Worm (Caenorhabditis elegans): ENCODE data around the gene F41G3.19.

The F41G3.19 gene

DNA sequence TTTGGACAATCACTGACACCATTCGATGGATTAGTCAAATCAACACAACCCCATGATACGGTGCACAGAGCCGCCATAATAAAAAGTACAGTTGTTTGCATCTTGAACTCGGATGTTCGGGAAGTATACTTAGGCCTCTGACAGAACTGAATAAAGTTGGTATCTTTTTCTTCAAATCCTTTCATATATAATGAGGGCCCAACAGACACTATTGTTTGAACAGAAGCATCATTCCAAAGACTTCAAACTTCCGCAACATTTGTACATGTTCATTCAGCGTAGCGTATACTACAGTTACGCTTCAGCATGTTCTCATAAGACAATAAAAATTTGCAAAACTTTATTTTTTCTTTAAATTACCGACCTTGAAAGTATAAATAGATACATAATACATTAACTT is at the start of gene F41G3.19:
TSS of gene F41G3.19 (minus strand) at position 101 of the 400 bp plus-strand sequence.
- no peak for TF ChIP-seq hmg-11 (tag; optimal IDR thresholded peaks at IDR 0.05)
- TF ChIP-seq eor-1 (tag; optimal IDR thresholded peaks at IDR 0.05) = no peak
- TF ChIP-seq ceh-82 (tag; optimal IDR thresholded peaks at IDR 0.05) = no peak
- TF ChIP-seq nhr-11 (tag; optimal IDR thresholded peaks at IDR 0.05) = no peak
- TF ChIP-seq zag-1 (tag; optimal IDR thresholded peaks at IDR 0.05) = no peak
- TF ChIP-seq nhr-77 (tag; optimal IDR thresholded peaks at IDR 0.05) = no peak
- TF ChIP-seq aly-2 (tag; optimal IDR thresholded peaks at IDR 0.05) = no peak
- no peak for TF ChIP-seq ama-1 (optimal IDR thresholded peaks at IDR 0.05)
- TF ChIP-seq elt-3 (tag; optimal IDR thresholded peaks at IDR 0.05) = no peak
- TF ChIP-seq daf-12 (tag; optimal IDR thresholded peaks at IDR 0.05) = no peak
- TF ChIP-seq tbx-2 (tag; optimal IDR thresholded peaks at IDR 0.05) = no peak
- TF ChIP-seq pqm-1 (tag; optimal IDR thresholded peaks at IDR 0.05) = no peak
- TF ChIP-seq nhr-23 (tag; optimal IDR thresholded peaks at IDR 0.05) = no peak

DNA sequence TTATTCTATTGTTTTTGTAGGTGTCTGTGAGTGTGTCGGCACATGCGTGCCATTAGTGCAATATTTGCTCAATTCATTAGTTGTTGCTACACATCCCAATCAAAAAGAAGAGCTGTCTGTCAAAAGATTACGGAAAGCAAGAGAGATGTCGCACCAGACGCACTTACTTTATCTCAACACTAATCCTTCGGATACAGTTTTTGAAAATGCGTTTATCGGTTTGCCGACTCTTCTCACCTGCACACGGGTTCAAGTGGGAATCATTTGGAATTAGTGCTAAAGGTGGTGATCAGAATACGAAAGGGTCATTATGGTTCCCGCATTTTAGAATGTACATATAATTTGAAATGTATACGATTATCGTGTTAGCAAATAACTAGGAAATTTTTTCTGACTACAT is 49.3 kb upstream of the F41G3.19 start:
- no peak for TF ChIP-seq lsy-12 (tag; optimal IDR thresholded peaks at IDR 0.05)
- no peak for TF ChIP-seq nfya-1 (tag; optimal IDR thresholded peaks at IDR 0.05; ENCODE audit: insufficient read depth)
- TF ChIP-seq nhr-67 (tag; optimal IDR thresholded peaks at IDR 0.05) = no peak
- no peak for TF ChIP-seq nhr-76 (tag; optimal IDR thresholded peaks at IDR 0.05)
- TF ChIP-seq elt-1 (tag; optimal IDR thresholded peaks at IDR 0.05) = no peak
- no peak for TF ChIP-seq fkh-2 (tag; optimal IDR thresholded peaks at IDR 0.05)
- TF ChIP-seq unc-62 (GFP tag; optimal IDR thresholded peaks at IDR 0.05) = no peak
- no peak for TF ChIP-seq egl-5 (tag; optimal IDR thresholded peaks at IDR 0.05)
- no peak for TF ChIP-seq skn-1 (tag; optimal IDR thresholded peaks at IDR 0.05)
- no peak for TF ChIP-seq nhr-237 (tag; optimal IDR thresholded peaks at IDR 0.05)
- no peak for TF ChIP-seq ztf-4 (tag; optimal IDR thresholded peaks at IDR 0.05)

DNA sequence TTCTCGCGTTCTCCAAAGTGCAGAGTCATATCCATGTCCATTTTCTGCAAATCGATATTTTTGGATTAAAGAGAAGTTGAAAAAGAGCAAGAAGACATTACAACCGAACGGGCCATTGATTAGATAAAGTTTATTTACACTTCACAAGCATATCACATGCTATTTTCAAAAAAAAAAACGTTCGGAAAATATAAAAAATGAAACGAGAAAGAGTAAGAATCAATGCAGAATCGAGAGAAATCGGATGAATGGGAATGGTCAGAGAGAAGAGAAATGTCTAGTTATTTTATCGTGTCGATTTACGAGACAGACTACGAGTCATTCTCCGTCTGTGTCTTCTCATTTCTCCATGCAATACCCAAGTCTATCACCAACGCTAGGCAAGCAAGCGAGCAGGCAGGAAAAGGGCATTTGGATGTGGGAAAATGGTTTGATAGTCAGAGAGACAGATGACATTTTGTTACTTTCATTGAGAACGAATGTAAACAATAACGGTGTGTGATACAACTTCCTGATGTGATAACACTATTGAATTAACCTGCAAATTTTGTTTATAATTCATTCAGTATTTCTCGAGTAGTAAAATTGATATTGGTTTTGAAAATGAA is 48.3 kb upstream of the F41G3.19 start, which contains the start of gene F31E8.4:
TSS of gene F31E8.4 (minus strand) at position 51 of the 608 bp plus-strand sequence.
- TF ChIP-seq pha-4 (tag; optimal IDR thresholded peaks at IDR 0.05) = peak; percentile 68
- TF ChIP-seq R02D3.7 (tag; optimal IDR thresholded peaks at IDR 0.05) = peak; percentile 43
- TF ChIP-seq eor-1 (tag; optimal IDR thresholded peaks at IDR 0.05) = no peak
- peak; percentile 69 for TF ChIP-seq pqm-1 (tag; optimal IDR thresholded peaks at IDR 0.05)
- peak; percentile 3 for TF ChIP-seq lin-15B (tag; optimal IDR thresholded peaks at IDR 0.05)
- TF ChIP-seq nhr-11 (tag; optimal IDR thresholded peaks at IDR 0.05) = no peak
- peak; percentile 46 for TF ChIP-seq hmg-11 (tag; optimal IDR thresholded peaks at IDR 0.05)
- peak; percentile 4 for TF ChIP-seq nfya-1 (tag; optimal IDR thresholded peaks at IDR 0.05; ENCODE audit: insufficient read depth)
- no peak for TF ChIP-seq elt-1 (tag; optimal IDR thresholded peaks at IDR 0.05)
- peak; percentile 10 for TF ChIP-seq egl-5 (tag; optimal IDR thresholded peaks at IDR 0.05)
- no peak for TF ChIP-seq tbx-2 (tag; optimal IDR thresholded peaks at IDR 0.05)
- peak; percentile 73 for TF ChIP-seq elt-2 (tag; optimal IDR thresholded peaks at IDR 0.05)

DNA sequence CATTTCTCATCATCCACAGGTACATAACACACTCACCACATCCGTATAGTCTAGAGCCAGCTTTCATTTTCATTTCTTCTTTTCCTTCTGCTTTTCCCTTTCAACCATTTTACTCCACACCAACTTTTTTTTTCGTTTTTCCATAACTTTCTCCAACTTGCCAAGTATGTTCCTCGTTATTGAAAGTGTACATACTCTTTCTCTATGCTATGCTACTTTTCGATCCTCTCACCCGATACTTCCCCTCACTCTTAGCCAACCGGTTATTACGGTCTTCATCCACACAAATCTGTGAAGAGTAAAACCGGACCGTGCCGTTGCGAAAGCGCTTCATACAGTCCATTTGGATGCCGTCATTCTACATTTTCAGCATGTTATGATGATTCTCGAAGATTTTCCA is 40.0 kb upstream of the F41G3.19 start, which contains the start of gene T13C2.2:
TSS of gene T13C2.2 (plus strand) at position 301 of the 400 bp plus-strand sequence.
- TF ChIP-seq R02D3.7 (tag; optimal IDR thresholded peaks at IDR 0.05) = no peak

DNA sequence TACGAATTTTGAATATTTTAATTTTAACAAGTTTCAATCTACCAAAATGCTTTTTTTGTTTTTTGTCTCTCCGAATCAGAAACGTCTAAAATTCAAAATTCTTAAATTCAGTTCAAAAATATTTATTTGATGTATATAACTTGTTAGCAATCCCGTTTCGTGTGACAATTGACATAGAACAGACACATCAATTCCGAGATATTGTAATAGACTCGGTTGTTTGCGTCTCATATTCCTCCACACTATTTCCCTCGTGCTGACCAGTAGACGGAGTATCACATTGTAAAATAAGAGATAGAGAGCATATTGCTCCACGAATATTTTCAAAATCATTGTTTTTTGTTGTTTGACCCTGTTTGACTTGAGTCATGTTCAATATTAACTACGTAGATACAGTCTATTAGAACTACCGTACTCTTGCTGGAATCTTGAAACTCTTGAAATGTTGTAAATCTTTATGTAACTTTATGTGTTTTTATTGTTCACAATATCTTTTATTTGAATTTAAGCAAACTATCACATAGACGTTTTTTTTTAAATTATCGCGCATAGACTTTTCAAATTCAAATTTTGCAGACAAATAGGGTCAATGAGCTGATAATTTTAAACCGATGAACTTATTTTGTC is 36.9 kb upstream of the F41G3.19 start, which contains the start of gene T13C2.3:
TSS of gene T13C2.3 (plus strand) at position 577 of the 627 bp plus-strand sequence.
- TF ChIP-seq nhr-43 (tag; optimal IDR thresholded peaks at IDR 0.05; ENCODE audit: poor library complexity, severe bottlenecking) (no peak), nhr-11 (tag; optimal IDR thresholded peaks at IDR 0.05) (no peak), mml-1 (tag; optimal IDR thresholded peaks at IDR 0.05) (no peak), unc-39 (tag; optimal IDR thresholded peaks at IDR 0.05) (no peak), ZK546.5 (tag; optimal IDR thresholded peaks at IDR 0.05) (no peak), ceh-16 (tag; optimal IDR thresholded peaks at IDR 0.05) (no peak), ztf-4 (tag; optimal IDR thresholded peaks at IDR 0.05) (no peak), nhr-67 (tag; optimal IDR thresholded peaks at IDR 0.05) (no peak), daf-12 (tag; optimal IDR thresholded peaks at IDR 0.05) (no peak), ceh-82 (tag; optimal IDR thresholded peaks at IDR 0.05) (no peak), tbx-2 (tag; optimal IDR thresholded peaks at IDR 0.05) (no peak), pqm-1 (tag; optimal IDR thresholded peaks at IDR 0.05) (no peak), ztf-11 (tag; optimal IDR thresholded peaks at IDR 0.05) (no peak), elt-3 (tag; optimal IDR thresholded peaks at IDR 0.05) (no peak)
